Worm (Caenorhabditis elegans) whole organism, L3 larva: ENCODE data around the gene T01H3.5.

Source experiments
- R02D3.7 ChIP-seq: fragments of 150-350 bp; optimal IDR thresholded peaks from 2 replicates; lab custom pipeline; 2014; ENCODE audit warnings: missing biosample characterization, missing genetic modification characterization
- ZK546.5 ChIP-seq: sonication (generic microtip); optimal IDR thresholded peaks from 2 replicates; lab custom pipeline; 2017; ENCODE audit warnings: missing biosample characterization, missing genetic modification characterization
- aly-2 ChIP-seq: fragments of 150-350 bp; optimal IDR thresholded peaks from 2 replicates; lab custom pipeline; 2014; ENCODE audit warnings: missing biosample characterization, missing genetic modification characterization
- ama-1 ChIP-seq: fragments of 150-350 bp; optimal IDR thresholded peaks from 2 replicates; lab custom pipeline; 2018
- ceh-16 ChIP-seq: sonication (generic microtip); optimal IDR thresholded peaks from 2 replicates; lab custom pipeline; 2017; ENCODE audit warnings: missing biosample characterization, missing genetic modification characterization
- ceh-28 ChIP-seq: fragments of 150-350 bp; optimal IDR thresholded peaks from 2 replicates; lab custom pipeline; 2014; ENCODE audit warnings: missing biosample characterization, missing genetic modification reagents, missing genetic modification characterization
- ceh-9 ChIP-seq: sonication (generic microtip); optimal IDR thresholded peaks from 2 replicates; lab custom pipeline; 2018; ENCODE audit warnings: missing biosample characterization, missing genetic modification characterization
- egl-27 ChIP-seq: sonication (generic microtip); optimal IDR thresholded peaks from 4 replicates; lab custom pipeline; 2017; ENCODE audit warnings: missing biosample characterization, missing genetic modification reagents, missing genetic modification characterization
- egl-5 ChIP-seq: fragments of 150-350 bp; optimal IDR thresholded peaks from 2 replicates; lab custom pipeline; 2017; ENCODE audit warnings: missing biosample characterization, missing genetic modification reagents, missing genetic modification characterization, inconsistent platforms
- elt-1 ChIP-seq: fragments of 150-350 bp; optimal IDR thresholded peaks from 2 replicates; lab custom pipeline; 2014; ENCODE audit warnings: missing biosample characterization, missing genetic modification characterization
- elt-2 ChIP-seq: sonication (generic microtip); optimal IDR thresholded peaks from 2 replicates; lab custom pipeline; 2016; ENCODE audit warnings: missing genetic modification reagents, mild to moderate bottlenecking, missing genetic modification characterization, missing compliant biosample characterization
- elt-3 ChIP-seq, 3 experiments: fragments of 150-350 bp in 1 of 3; sonication (generic microtip) in 2 of 3; optimal IDR thresholded peaks; 2 replicates in 2 of 3; 4 replicates in 1 of 3; lab custom pipeline; 2014 to 2017; ENCODE audit warnings: missing biosample characterization in 3 of 3, missing genetic modification characterization in 3 of 3
- fkh-2 ChIP-seq: fragments of 150-350 bp; optimal IDR thresholded peaks from 2 replicates; lab custom pipeline; 2014; ENCODE audit warnings: missing biosample characterization, missing genetic modification reagents, missing genetic modification characterization
- fos-1 ChIP-seq: fragments of 150-350 bp; optimal IDR thresholded peaks from 2 replicates; lab custom pipeline; 2014; ENCODE audit warnings: missing biosample characterization, missing genetic modification characterization
- hmg-11 ChIP-seq: sonication (generic microtip); optimal IDR thresholded peaks from 2 replicates; lab custom pipeline; 2016; ENCODE audit warnings: missing genetic modification characterization, missing compliant biosample characterization
- jun-1 ChIP-seq: fragments of 150-350 bp; optimal IDR thresholded peaks from 2 replicates; lab custom pipeline; 2014; ENCODE audit warnings: missing biosample characterization, missing genetic modification reagents, missing genetic modification characterization
- lin-15B ChIP-seq: fragments of 150-350 bp; optimal IDR thresholded peaks from 2 replicates; lab custom pipeline; 2014; ENCODE audit warnings: missing biosample characterization, missing genetic modification characterization
- lin-39 ChIP-seq: fragments of 150-350 bp; optimal IDR thresholded peaks from 2 replicates; lab custom pipeline; 2018; ENCODE audit warnings: missing biosample characterization, missing genetic modification reagents, missing genetic modification characterization
- mml-1 ChIP-seq: fragments of 150-350 bp; sonication (generic microtip); optimal IDR thresholded peaks from 3 replicates; lab custom pipeline; 2014; ENCODE audit warnings: missing biosample characterization, missing genetic modification characterization
- nfya-1 ChIP-seq: sonication (generic microtip); optimal IDR thresholded peaks from 2 replicates; lab custom pipeline; 2017; ENCODE audit warnings: missing genetic modification characterization, mild to moderate bottlenecking, missing compliant biosample characterization, antibody characterized with exemption, moderate library complexity; ENCODE audit not compliant: insufficient read depth
- nhr-11 ChIP-seq: fragments of 150-350 bp; optimal IDR thresholded peaks from 2 replicates; lab custom pipeline; 2014; ENCODE audit warnings: missing biosample characterization, missing genetic modification characterization
- nhr-12 ChIP-seq: fragments of 150-350 bp; optimal IDR thresholded peaks from 2 replicates; lab custom pipeline; 2014; ENCODE audit warnings: missing biosample characterization, missing genetic modification characterization
- nhr-23 ChIP-seq: fragments of 150-350 bp; optimal IDR thresholded peaks from 2 replicates; lab custom pipeline; 2014; ENCODE audit warnings: missing biosample characterization, missing genetic modification reagents, missing genetic modification characterization
- nhr-25 ChIP-seq: sonication (generic microtip); optimal IDR thresholded peaks from 2 replicates; lab custom pipeline; 2017; ENCODE audit warnings: missing biosample characterization, missing genetic modification characterization
- nhr-28 ChIP-seq: fragments of 150-350 bp; optimal IDR thresholded peaks from 2 replicates; lab custom pipeline; 2014; ENCODE audit warnings: missing biosample characterization, missing genetic modification characterization
- nhr-67 ChIP-seq: fragments of 150-350 bp; optimal IDR thresholded peaks from 2 replicates; lab custom pipeline; 2014; ENCODE audit warnings: missing biosample characterization, missing genetic modification characterization
- nhr-76 ChIP-seq: fragments of 150-350 bp; sonication (generic microtip); optimal IDR thresholded peaks from 5 replicates; lab custom pipeline; 2014; ENCODE audit warnings: missing biosample characterization, missing genetic modification characterization
- nhr-77 ChIP-seq: fragments of 150-350 bp; optimal IDR thresholded peaks from 2 replicates; lab custom pipeline; 2014; ENCODE audit warnings: missing biosample characterization, missing genetic modification characterization
- pha-4 ChIP-seq: fragments of 150-350 bp; optimal IDR thresholded peaks from 2 replicates; lab custom pipeline; 2014; ENCODE audit warnings: missing biosample characterization, missing genetic modification reagents, missing genetic modification characterization
- pqm-1 ChIP-seq: fragments of 150-350 bp; optimal IDR thresholded peaks from 2 replicates; lab custom pipeline; 2017; ENCODE audit warnings: missing biosample characterization, missing genetic modification characterization, inconsistent platforms
- sea-2 ChIP-seq: fragments of 150-350 bp; sonication (generic microtip); optimal IDR thresholded peaks from 4 replicates; lab custom pipeline; 2014; ENCODE audit warnings: missing biosample characterization, missing genetic modification reagents, missing genetic modification characterization
- snpc-4 ChIP-seq: fragments of 150-350 bp; optimal IDR thresholded peaks from 2 replicates; lab custom pipeline; 2014; ENCODE audit warnings: missing biosample characterization, missing genetic modification characterization
- tbx-2 ChIP-seq: sonication (generic microtip); optimal IDR thresholded peaks from 2 replicates; lab custom pipeline; 2016; ENCODE audit warnings: mild to moderate bottlenecking, missing genetic modification characterization, missing compliant biosample characterization
- unc-39 ChIP-seq: sonication (generic microtip); optimal IDR thresholded peaks from 4 replicates; lab custom pipeline; 2017; ENCODE audit warnings: missing biosample characterization, missing genetic modification characterization
- unc-62 ChIP-seq: fragments of 150-350 bp; sonication (generic microtip); optimal IDR thresholded peaks from 4 replicates; lab custom pipeline; 2014; ENCODE audit warnings: missing biosample characterization, missing genetic modification reagents, missing genetic modification characterization
- zag-1 ChIP-seq: fragments of 150-350 bp; optimal IDR thresholded peaks from 2 replicates; lab custom pipeline; 2014; ENCODE audit warnings: missing biosample characterization, missing genetic modification characterization
- ztf-11 ChIP-seq: fragments of 150-350 bp; optimal IDR thresholded peaks from 2 replicates; lab custom pipeline; 2014; ENCODE audit warnings: missing biosample characterization, missing genetic modification characterization
- ztf-4 ChIP-seq: fragments of 150-350 bp; optimal IDR thresholded peaks from 2 replicates; lab custom pipeline; 2014; ENCODE audit warnings: missing biosample characterization, missing genetic modification characterization

T01H3.5 gene

ce11 chrII:7853679-7854078 lies 25.7 kb upstream of the T01H3.5 start, which contains the start of gene T09A5.5:
Gene T09A5.5 (minus strand): TSS chrII:7853779.
- no peak for TF ChIP-seq ceh-28 (tag; lab: Kevin White, UChicago)
- no peak for TF ChIP-seq pha-4 (tag; lab: Kevin White, UChicago)
- TF ChIP-seq jun-1 (tag; lab: Kevin White, UChicago): no peak

- TF ChIP-seq elt-1 (tag; lab: Kevin White, UChicago): no peak
- no peak for TF ChIP-seq unc-62 (GFP tag; lab: Kevin White, UChicago)
- no peak for TF ChIP-seq hmg-11 (tag; lab: Kevin White, UChicago)
- no peak for TF ChIP-seq nhr-67
- TF ChIP-seq ztf-11 (tag; lab: Kevin White, UChicago): no peak
- TF ChIP-seq aly-2 (tag; lab: Kevin White, UChicago): no peak
- TF ChIP-seq nhr-28 (tag; lab: Kevin White, UChicago): no peak
- TF ChIP-seq pha-4 (tag; lab: Kevin White, UChicago): no peak
- TF ChIP-seq ceh-16: no peak
- no peak for TF ChIP-seq ztf-4 (tag; lab: Kevin White, UChicago)
- no peak for TF ChIP-seq nhr-77 (tag; lab: Kevin White, UChicago)
- TF ChIP-seq fos-1: no peak
- no peak for TF ChIP-seq nhr-12 (tag; lab: Kevin White, UChicago)
- TF ChIP-seq snpc-4: no peak
- no peak for TF ChIP-seq nhr-11 (tag; lab: Kevin White, UChicago)
- no peak for TF ChIP-seq pqm-1
- no peak for TF ChIP-seq mml-1 (tag; lab: Kevin White, UChicago)
- no peak for TF ChIP-seq unc-39 (tag; lab: Kevin White, UChicago)
- no peak for TF ChIP-seq tbx-2 (tag; lab: Kevin White, UChicago)
Observed at ce11 chrII:7854942-7855341, 24.5 kb upstream of the T01H3.5 start, which contains the start of gene mdt-10. Gene mdt-10 (minus strand): TSS chrII:7855042.

ce11 chrII:7855619-7856018 lies 23.8 kb upstream of the T01H3.5 start, which contains the start of gene mdmh-35:
Gene mdmh-35 (minus strand): TSS chrII:7855719.
- TF ChIP-seq elt-3 (tag; optimal IDR thresholded peaks at IDR 0.05; lab: Kevin White, UChicago) (no peak), nhr-28 (tag; lab: Kevin White, UChicago) (no peak), egl-27 (no peak), fkh-2 (tag; lab: Kevin White, UChicago) (no peak), elt-1 (tag; lab: Kevin White, UChicago) (no peak), ZK546.5 (tag; lab: Kevin White, UChicago) (no peak), sea-2 (GFP tag; lab: Kevin White, UChicago) (no peak), lin-39 (tag; lab: Kevin White, UChicago) (no peak), nhr-77 (tag; lab: Kevin White, UChicago) (no peak), ceh-9 (tag; lab: Kevin White, UChicago) (no peak), nfya-1 (tag; lab: Kevin White, UChicago) (no peak), elt-2 (no peak), snpc-4 (no peak), ztf-4 (tag; lab: Kevin White, UChicago) (no peak), nhr-25 (tag; lab: Kevin White, UChicago) (no peak), R02D3.7 (tag; lab: Kevin White, UChicago) (no peak), mml-1 (tag; lab: Kevin White, UChicago) (no peak), ama-1 (lab: Kevin White, UChicago) (no peak)
- TF ChIP-seq, all 47 proteins: peak for 0

- TF ChIP-seq pqm-1 (no peak), nfya-1 (tag; lab: Kevin White, UChicago) (peak; percentile 64), elt-3 (tag; optimal IDR thresholded peaks at IDR 0.05; lab: Kevin White, UChicago) (no peak), tbx-2 (tag; lab: Kevin White, UChicago) (no peak), zag-1 (no peak), nhr-28 (tag; lab: Kevin White, UChicago) (no peak), nhr-23 (tag; lab: Kevin White, UChicago) (no peak), elt-2 (peak; percentile 22), nhr-25 (tag; lab: Kevin White, UChicago) (peak; percentile 2), nhr-77 (tag; lab: Kevin White, UChicago) (no peak), ZK546.5 (tag; lab: Kevin White, UChicago) (no peak), nhr-76 (no peak), pha-4 (tag; lab: Kevin White, UChicago) (peak; percentile 61), lin-15B (peak; percentile 48), egl-5 (tag; lab: Kevin White, UChicago) (no peak), ceh-16 (no peak), ceh-28 (tag; lab: Kevin White, UChicago) (no peak), mml-1 (tag; lab: Kevin White, UChicago) (no peak)
- TF ChIP-seq, all 47 proteins: peak for 5
Observed at ce11 chrII:7857485-7858010, 21.9 kb upstream of the T01H3.5 start, which contains the start of the genes cec-3 and T09A5.15. Gene cec-3 (minus strand): TSS chrII:7857600. Gene T09A5.15 (plus strand): TSS chrII:7857960.
